Worm (Caenorhabditis elegans) whole organism, L4 larva: ENCODE measurements around the gene scb-1.

Experiments
- F37D6.2 ChIP-seq: sonication (generic microtip); optimal IDR thresholded peaks from 2 replicates; lab custom pipeline; 2016; ENCODE audit warnings: mild to moderate bottlenecking, missing genetic modification characterization, missing compliant biosample characterization
- T20F7.1 ChIP-seq: fragments of 200-800 bp; sonication (Bioruptor generic); optimal IDR thresholded peaks from 2 replicates; lab custom pipeline; 2018; ENCODE audit warnings: mild to moderate bottlenecking, missing genetic modification characterization, missing compliant biosample characterization
- Y48G9A.11 ChIP-seq: fragments of 200-800 bp; sonication (Bioruptor generic); IDR thresholded peaks from 2 replicates; pipeline ENCODE4 v1.3.6; 2022; ENCODE audit warnings: missing genetic modification reagents, missing genetic modification characterization, missing compliant biosample characterization
- aha-1 ChIP-seq: fragments of 150-350 bp; peaks from one replicate; lab custom pipeline; 2014; ENCODE audit warnings: missing biosample characterization, missing genetic modification characterization
- ama-1 ChIP-seq: fragments of 150-350 bp; optimal IDR thresholded peaks from 2 replicates; lab custom pipeline; 2014; ENCODE audit warnings: inconsistent platforms, mixed read lengths
- arid-1 ChIP-seq: fragments of 200-800 bp; sonication (Bioruptor generic); conservative IDR thresholded peaks from 2 replicates; pipeline ENCODE4 v1.3.6; 2022; ENCODE audit warnings: missing genetic modification reagents, missing genetic modification characterization, missing compliant biosample characterization
- attf-4 ChIP-seq: sonication (generic microtip); optimal IDR thresholded peaks from 3 replicates; lab custom pipeline; 2017; ENCODE audit warnings: missing biosample characterization, missing genetic modification characterization
- ceh-32 ChIP-seq: sonication (generic microtip); optimal IDR thresholded peaks from 2 replicates; lab custom pipeline; 2016; ENCODE audit warnings: mild to moderate bottlenecking, missing genetic modification characterization, missing compliant biosample characterization; ENCODE audit not compliant: poor library complexity
- ceh-62 ChIP-seq: sonication (generic microtip); optimal IDR thresholded peaks from 2 replicates; lab custom pipeline; 2017; ENCODE audit warnings: missing biosample characterization, missing genetic modification characterization
- ceh-82 ChIP-seq: sonication (generic microtip); optimal IDR thresholded peaks from 2 replicates; lab custom pipeline; 2017; ENCODE audit warnings: missing biosample characterization, missing genetic modification characterization
- ces-1 ChIP-seq: fragments of 150-350 bp; sonication (generic microtip); optimal IDR thresholded peaks from 4 replicates; lab custom pipeline; 2014; ENCODE audit warnings: missing biosample characterization, missing genetic modification reagents, missing genetic modification characterization
- cey-2 ChIP-seq: sonication (generic microtip); optimal IDR thresholded peaks from 3 replicates; lab custom pipeline; 2017; ENCODE audit warnings: missing genetic modification characterization, mild to moderate bottlenecking, missing compliant biosample characterization, antibody characterized with exemption, borderline replicate concordance; ENCODE audit not compliant: insufficient read depth
- ctbp-1 ChIP-seq: fragments of 200-800 bp; sonication (Bioruptor generic); IDR thresholded peaks from 2 replicates; pipeline ENCODE4 v1.3.6; 2022; ENCODE audit warnings: missing genetic modification reagents, missing genetic modification characterization, missing compliant biosample characterization
- daf-12 ChIP-seq: fragments of 150-350 bp; optimal IDR thresholded peaks from 2 replicates; lab custom pipeline; 2014; ENCODE audit warnings: missing biosample characterization, missing genetic modification reagents, missing genetic modification characterization
- daf-16 ChIP-seq, 3 experiments: sonication (generic microtip); optimal IDR thresholded peaks; 2 replicates each; lab custom pipeline; 2016 to 2017; ENCODE audit warnings: missing genetic modification characterization in 3 of 3, missing genetic modification reagents in 3 of 3, mild to moderate bottlenecking in 2 of 3, missing compliant biosample characterization in 2 of 3, missing biosample characterization in 1 of 3, moderate library complexity in 1 of 3
- dmd-6 ChIP-seq: fragments of 200-800 bp; sonication (Bioruptor generic); IDR thresholded peaks from 2 replicates; pipeline ENCODE4 v1.3.6; 2022; ENCODE audit warnings: missing genetic modification reagents, missing genetic modification characterization, missing compliant biosample characterization
- dmd-8 ChIP-seq: fragments of 200-800 bp; sonication (Bioruptor generic); IDR thresholded peaks from 2 replicates; pipeline ENCODE4 v1.3.6; 2022; ENCODE audit warnings: missing genetic modification characterization, missing compliant biosample characterization
- dpl-1 ChIP-seq: fragments of 150-350 bp; optimal IDR thresholded peaks from 2 replicates; lab custom pipeline; 2014; ENCODE audit warnings: missing biosample characterization, missing genetic modification reagents, missing genetic modification characterization
- dve-1 ChIP-seq: sonication (generic microtip); optimal IDR thresholded peaks from 2 replicates; lab custom pipeline; 2017; ENCODE audit warnings: antibody characterized with exemption, mild to moderate bottlenecking, missing genetic modification characterization, missing compliant biosample characterization; ENCODE audit not compliant: insufficient read depth
- egl-43 ChIP-seq: fragments of 200-800 bp; sonication (Bioruptor generic); IDR thresholded peaks from 2 replicates; pipeline ENCODE4 v1.3.6; 2022; ENCODE audit warnings: missing genetic modification reagents, missing genetic modification characterization, missing compliant biosample characterization
- gei-8 ChIP-seq: fragments of 200-800 bp; sonication (Bioruptor generic); optimal IDR thresholded peaks from 2 replicates; lab custom pipeline; 2018; ENCODE audit warnings: mild to moderate bottlenecking, missing genetic modification characterization, missing compliant biosample characterization
- hlh-11 ChIP-seq: fragments of 200-800 bp; sonication (Bioruptor generic); optimal IDR thresholded peaks from 2 replicates; lab custom pipeline; 2018; ENCODE audit warnings: mild to moderate bottlenecking, missing genetic modification characterization, missing compliant biosample characterization
- hmg-1.1 ChIP-seq: fragments of 200-800 bp; sonication (Bioruptor generic); IDR thresholded peaks from 2 replicates; pipeline ENCODE4 v1.3.6; 2022; ENCODE audit warnings: missing genetic modification reagents, missing genetic modification characterization, missing compliant biosample characterization
- jun-1 ChIP-seq: fragments of 150-350 bp; optimal IDR thresholded peaks from 2 replicates; lab custom pipeline; 2014; ENCODE audit warnings: missing biosample characterization, missing genetic modification reagents, missing genetic modification characterization
- lim-7 ChIP-seq: fragments of 200-800 bp; sonication (Bioruptor generic); IDR thresholded peaks from 2 replicates; pipeline ENCODE4 v1.3.6; 2022; ENCODE audit warnings: missing genetic modification characterization, missing compliant biosample characterization
- lin-15B ChIP-seq: fragments of 150-350 bp; sonication (generic microtip); optimal IDR thresholded peaks from 3 replicates; lab custom pipeline; 2014; ENCODE audit warnings: missing biosample characterization, missing genetic modification characterization
- lin-29 ChIP-seq: fragments of 200-800 bp; sonication (Bioruptor generic); IDR thresholded peaks from 2 replicates; pipeline ENCODE4 v1.3.6; 2022; ENCODE audit warnings: missing genetic modification reagents, missing genetic modification characterization, missing compliant biosample characterization
- mdl-1 ChIP-seq, 2 experiments: fragments of 150-350 bp in 1 of 2; sonication (generic microtip) in 1 of 2; optimal IDR thresholded peaks; 2 replicates each; lab custom pipeline; 2014 to 2017; ENCODE audit warnings: missing biosample characterization in 2 of 2, missing genetic modification characterization in 2 of 2
- nhr-11 ChIP-seq: fragments of 150-350 bp; optimal IDR thresholded peaks from 2 replicates; lab custom pipeline; 2014; ENCODE audit warnings: missing biosample characterization, missing genetic modification characterization
- nhr-111 ChIP-seq: fragments of 200-800 bp; sonication (Bioruptor generic); optimal IDR thresholded peaks from 2 replicates; lab custom pipeline; 2018; ENCODE audit warnings: mild to moderate bottlenecking, missing genetic modification characterization, missing compliant biosample characterization
- nhr-237 ChIP-seq: sonication (generic microtip); optimal IDR thresholded peaks from 2 replicates; lab custom pipeline; 2017; ENCODE audit warnings: missing biosample characterization, missing genetic modification characterization
- nhr-28 ChIP-seq: fragments of 150-350 bp; optimal IDR thresholded peaks from 2 replicates; lab custom pipeline; 2014; ENCODE audit warnings: missing biosample characterization, missing genetic modification characterization
- nhr-41 ChIP-seq: fragments of 200-800 bp; sonication (Bioruptor generic); IDR thresholded peaks from 2 replicates; pipeline ENCODE4 v1.3.6; 2022; ENCODE audit warnings: missing genetic modification reagents, missing genetic modification characterization, missing compliant biosample characterization
- nhr-48 ChIP-seq: sonication (generic microtip); optimal IDR thresholded peaks from 2 replicates; lab custom pipeline; 2016; ENCODE audit warnings: mild to moderate bottlenecking, missing genetic modification characterization, missing compliant biosample characterization
- nhr-77 ChIP-seq: fragments of 150-350 bp; optimal IDR thresholded peaks from 2 replicates; lab custom pipeline; 2014; ENCODE audit warnings: missing biosample characterization, missing genetic modification characterization
- pqm-1 ChIP-seq: sonication (generic microtip); optimal IDR thresholded peaks from 2 replicates; lab custom pipeline; 2017; ENCODE audit warnings: missing biosample characterization, missing genetic modification characterization
- set-16 ChIP-seq: fragments of 200-800 bp; sonication (Bioruptor generic); IDR thresholded peaks from 2 replicates; pipeline ENCODE4 v1.3.6; 2022; ENCODE audit warnings: missing genetic modification reagents, missing genetic modification characterization, missing compliant biosample characterization
- skn-1 ChIP-seq: fragments of 150-350 bp; optimal IDR thresholded peaks from 2 replicates; lab custom pipeline; 2014; ENCODE audit warnings: missing biosample characterization, missing genetic modification characterization
- snpc-1.2 ChIP-seq: fragments of 200-800 bp; sonication (Bioruptor generic); IDR thresholded peaks from 2 replicates; pipeline ENCODE4 v1.3.6; 2022; ENCODE audit warnings: missing genetic modification reagents, missing genetic modification characterization, missing compliant biosample characterization
- tag-97 ChIP-seq: fragments of 200-800 bp; sonication (Bioruptor generic); IDR thresholded peaks from 2 replicates; pipeline ENCODE4 v1.3.6; 2022; ENCODE audit warnings: missing genetic modification characterization, missing compliant biosample characterization
- tra-1 ChIP-seq: fragments of 200-800 bp; sonication (Bioruptor generic); IDR thresholded peaks from 2 replicates; pipeline ENCODE4 v1.3.6; 2022; ENCODE audit warnings: missing genetic modification reagents, missing genetic modification characterization, missing compliant biosample characterization
- unc-130 ChIP-seq: sonication (generic microtip); optimal IDR thresholded peaks from 2 replicates; lab custom pipeline; 2016; ENCODE audit warnings: missing genetic modification reagents, missing genetic modification characterization, missing compliant biosample characterization
- unc-62 ChIP-seq, 3 experiments: fragments of 150-350 bp in 1 of 3; sonication (generic microtip); optimal IDR thresholded peaks in 2 of 3; peaks in 1 of 3; 1 replicate in 1 of 3; 2 replicates in 2 of 3; lab custom pipeline; 2014 to 2017; ENCODE audit warnings: missing biosample characterization in 3 of 3, missing genetic modification characterization in 3 of 3, missing genetic modification reagents in 3 of 3, missing genotype in 1 of 3
- zag-1 ChIP-seq: fragments of 150-350 bp; optimal IDR thresholded peaks from 2 replicates; lab custom pipeline; 2014; ENCODE audit warnings: missing biosample characterization, missing genetic modification characterization
- zip-11 ChIP-seq: fragments of 200-800 bp; sonication (Bioruptor generic); IDR thresholded peaks from 2 replicates; pipeline ENCODE4 v1.3.6; 2022; ENCODE audit warnings: missing genetic modification characterization, missing compliant biosample characterization
- ztf-7 ChIP-seq: fragments of 150-350 bp; optimal IDR thresholded peaks from 2 replicates; lab custom pipeline; 2014; ENCODE audit warnings: missing biosample characterization, missing genetic modification characterization

The scb-1 gene

DNA sequence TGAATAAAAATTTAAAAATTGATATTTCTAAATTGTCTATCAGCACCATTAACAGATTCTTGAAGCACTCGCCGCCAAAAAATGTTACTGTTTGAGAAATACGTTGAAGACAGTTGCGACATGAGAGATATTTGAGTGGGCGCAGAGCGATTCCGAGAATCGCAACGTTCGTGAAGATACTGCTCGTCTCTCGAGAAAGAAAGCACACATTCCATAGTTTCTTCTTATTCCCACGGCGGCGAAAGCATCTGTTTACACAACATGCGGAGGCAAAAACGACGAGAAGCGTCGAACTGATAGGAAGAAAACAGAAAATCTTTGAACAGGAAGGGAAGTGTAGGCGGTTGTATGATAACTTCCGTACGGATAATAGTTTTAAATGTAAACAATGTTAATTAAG, 37.0 kb downstream of the scb-1 start (continued):
- TF ChIP-seq mdl-1 (tag; optimal IDR thresholded peaks at IDR 0.05; lab: Kevin White, UChicago) = no peak
- TF ChIP-seq lin-15B (tag; lab: Kevin White, UChicago) = no peak
- no peak for TF ChIP-seq skn-1 (tag; lab: Kevin White, UChicago)
- no peak for TF ChIP-seq ceh-62 (tag; lab: Kevin White, UChicago)
- 0 out of 2 replicates have a peak, but pooled peaks have one; percentile 48 for TF ChIP-seq tra-1
- no peak for TF ChIP-seq T20F7.1 (GFP tag; lab: Kevin White, UChicago)
- TF ChIP-seq ceh-32 (tag; lab: Kevin White, UChicago) = no peak
- no peak for TF ChIP-seq Y48G9A.11 (GFP tag; lab: Robert Waterston, UW)
- TF ChIP-seq gei-8 (GFP tag; lab: Kevin White, UChicago) = no peak
- TF ChIP-seq dve-1 (tag; lab: Kevin White, UChicago) = peak; percentile 11
- no peak for TF ChIP-seq egl-43 (GFP tag; lab: Robert Waterston, UW)
- no peak for TF ChIP-seq attf-4
- TF ChIP-seq unc-62 (GFP tag; optimal IDR thresholded peaks at IDR 0.05 in 1 of 2; lab: Kevin White, UChicago) = peak in 1 of 2 experiments; percentile 94
- TF ChIP-seq unc-62 (tag; optimal IDR thresholded peaks at IDR 0.05; lab: Kevin White, UChicago) = no peak
- peak; percentile 94 for TF ChIP-seq aha-1 (tag; lab: Kevin White, UChicago)
- no peak for TF ChIP-seq ztf-7 (tag; lab: Kevin White, UChicago)
- no peak for TF ChIP-seq daf-12 (tag; lab: Kevin White, UChicago)
- no peak for TF ChIP-seq nhr-237
- TF ChIP-seq nhr-11 (tag; lab: Kevin White, UChicago) = peak; percentile 73
- no peak for TF ChIP-seq zip-11
- TF ChIP-seq jun-1 = no peak
- TF ChIP-seq nhr-28 (tag; lab: Kevin White, UChicago) = peak; percentile 32
- TF ChIP-seq cey-2 (tag; lab: Kevin White, UChicago) = no peak
- peak; percentile 32; the same call in 1 of the 2 replicates for TF ChIP-seq dmd-6 (GFP tag; lab: Robert Waterston, UW)
- no peak for TF ChIP-seq arid-1
- TF ChIP-seq lin-29 (GFP tag; lab: Robert Waterston, UW) = no peak; the same call in 1 of the 2 replicates
- TF ChIP-seq dmd-8 (GFP tag; lab: Robert Waterston, UW) = 0 out of 2 replicates have a peak, but pooled peaks have one; percentile 9
- no peak for TF ChIP-seq dpl-1 (GFP tag; lab: Kevin White, UChicago)
- no peak for TF ChIP-seq lim-7 (GFP tag; lab: Robert Waterston, UW)
- TF ChIP-seq set-16 (GFP tag; lab: Robert Waterston, UW) = no peak
- no peak for TF ChIP-seq snpc-1.2 (GFP tag; lab: Robert Waterston, UW)

DNA sequence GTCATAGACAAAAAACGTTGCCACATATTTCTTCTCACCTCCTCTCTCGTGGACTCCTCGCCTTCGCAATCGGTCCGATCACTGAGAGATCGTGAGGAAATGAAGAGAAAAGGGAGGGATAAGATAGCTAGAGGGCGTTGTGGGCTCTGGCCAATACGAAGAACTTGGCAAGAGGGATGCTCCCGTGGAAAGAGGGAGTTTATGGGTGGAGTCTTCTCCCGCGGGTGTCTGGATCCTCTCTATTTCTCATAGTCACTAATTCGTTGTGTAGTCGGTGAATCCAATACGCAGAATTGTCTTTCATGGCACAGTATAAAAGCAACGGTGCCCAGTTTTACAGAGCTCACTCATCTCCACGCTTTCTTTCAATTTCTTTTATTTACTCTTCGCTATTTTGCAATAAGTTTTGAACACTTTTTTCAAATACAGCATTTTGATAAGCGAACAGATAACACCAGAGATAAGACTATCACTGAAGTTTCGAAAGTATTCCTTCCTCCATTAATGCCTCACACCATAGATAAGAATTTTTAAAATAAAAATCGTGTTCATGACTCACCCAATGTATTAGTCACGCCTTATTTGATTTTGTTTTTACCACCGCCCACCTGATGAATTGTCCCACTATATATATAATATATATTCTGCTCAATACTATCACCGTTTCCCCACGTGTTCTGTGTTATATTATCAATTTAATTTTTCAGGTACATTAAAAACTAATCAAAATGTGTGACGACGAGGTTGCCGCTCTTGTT, 39.0 kb downstream of the scb-1 start, which contains the start of gene act-1:
Gene act-1, plus strand, starts transcription at position 708 of the 758 bp plus-strand sequence.
- TF ChIP-seq daf-12 (tag; lab: Kevin White, UChicago) (no peak), mdl-1 (tag; optimal IDR thresholded peaks at IDR 0.05; lab: Kevin White, UChicago) (no peak), ama-1 (lab: Kevin White, UChicago) (peak; percentile 5), nhr-41 (GFP tag; lab: Robert Waterston, UW) (no peak), zag-1 (tag; lab: Kevin White, UChicago) (no peak), nhr-237 (no peak), tag-97 (GFP tag; lab: Robert Waterston, UW) (no peak), daf-16 (GFP tag; optimal IDR thresholded peaks at IDR 0.05; lab: Kevin White, UChicago) (peak in 1 of 2 experiments; percentile 95), daf-16 (tag; optimal IDR thresholded peaks at IDR 0.05; lab: Kevin White, UChicago) (no peak), nhr-77 (tag; lab: Kevin White, UChicago) (peak; percentile 6), nhr-28 (tag; lab: Kevin White, UChicago) (peak; percentile 66), ceh-82 (tag; lab: Kevin White, UChicago) (no peak), unc-130 (GFP tag; lab: Kevin White, UChicago) (no peak), hmg-1.1 (GFP tag; lab: Robert Waterston, UW) (0 out of 2 replicates have a peak, but pooled peaks have one; percentile 33), dmd-6 (GFP tag; lab: Robert Waterston, UW) (0 out of 2 replicates have a peak, but pooled peaks have one; percentile 41), nhr-11 (tag; lab: Kevin White, UChicago) (peak; percentile 73), nhr-111 (no peak), ces-1 (no peak), nhr-48 (tag; lab: Kevin White, UChicago) (no peak), pqm-1 (tag; lab: Kevin White, UChicago) (peak; percentile 95), F37D6.2 (tag; lab: Kevin White, UChicago) (no peak), arid-1 (0 out of 2 replicates have a peak, but pooled peaks have one; percentile 4), set-16 (GFP tag; lab: Robert Waterston, UW) (0 out of 2 replicates have a peak, but pooled peaks have one; percentile 13), ctbp-1 (GFP tag; lab: Robert Waterston, UW) (0 out of 2 replicates have a peak, but pooled peaks have one; percentile 61), dve-1 (tag; lab: Kevin White, UChicago) (peak; percentile 26), unc-62 (GFP tag; optimal IDR thresholded peaks at IDR 0.05 in 1 of 2; lab: Kevin White, UChicago) (peak in 1 of 2 experiments; percentile 54), unc-62 (tag; optimal IDR thresholded peaks at IDR 0.05; lab: Kevin White, UChicago) (no peak), hlh-11 (peak; percentile 34)
